Worm (Caenorhabditis elegans) whole organism, L3 larva: ENCODE measurements around the gene oac-42.

Experiments
- ZK546.5 ChIP-seq: sonication (generic microtip); optimal IDR thresholded peaks from 2 replicates; lab custom pipeline; 2017; ENCODE audit warnings: missing biosample characterization, missing genetic modification characterization
- ama-1 ChIP-seq: fragments of 150-350 bp; optimal IDR thresholded peaks from 2 replicates; lab custom pipeline; 2018
- ceh-9 ChIP-seq: sonication (generic microtip); optimal IDR thresholded peaks from 2 replicates; lab custom pipeline; 2018; ENCODE audit warnings: missing biosample characterization, missing genetic modification characterization
- elt-2 ChIP-seq: sonication (generic microtip); optimal IDR thresholded peaks from 2 replicates; lab custom pipeline; 2016; ENCODE audit warnings: missing genetic modification reagents, mild to moderate bottlenecking, missing genetic modification characterization, missing compliant biosample characterization
- elt-3 ChIP-seq, 3 experiments: fragments of 150-350 bp in 1 of 3; sonication (generic microtip) in 2 of 3; optimal IDR thresholded peaks; 2 replicates in 2 of 3; 4 replicates in 1 of 3; lab custom pipeline; 2014 to 2017; ENCODE audit warnings: missing biosample characterization in 3 of 3, missing genetic modification characterization in 3 of 3
- fos-1 ChIP-seq: fragments of 150-350 bp; optimal IDR thresholded peaks from 2 replicates; lab custom pipeline; 2014; ENCODE audit warnings: missing biosample characterization, missing genetic modification characterization
- lin-15B ChIP-seq: fragments of 150-350 bp; optimal IDR thresholded peaks from 2 replicates; lab custom pipeline; 2014; ENCODE audit warnings: missing biosample characterization, missing genetic modification characterization
- nfya-1 ChIP-seq: sonication (generic microtip); optimal IDR thresholded peaks from 2 replicates; lab custom pipeline; 2017; ENCODE audit warnings: missing genetic modification characterization, mild to moderate bottlenecking, missing compliant biosample characterization, antibody characterized with exemption, moderate library complexity; ENCODE audit not compliant: insufficient read depth
- nhr-11 ChIP-seq: fragments of 150-350 bp; optimal IDR thresholded peaks from 2 replicates; lab custom pipeline; 2014; ENCODE audit warnings: missing biosample characterization, missing genetic modification characterization
- nhr-77 ChIP-seq: fragments of 150-350 bp; optimal IDR thresholded peaks from 2 replicates; lab custom pipeline; 2014; ENCODE audit warnings: missing biosample characterization, missing genetic modification characterization
- pha-4 ChIP-seq: fragments of 150-350 bp; optimal IDR thresholded peaks from 2 replicates; lab custom pipeline; 2014; ENCODE audit warnings: missing biosample characterization, missing genetic modification reagents, missing genetic modification characterization
- skn-1 ChIP-seq: fragments of 150-350 bp; optimal IDR thresholded peaks from 2 replicates; lab custom pipeline; 2014; ENCODE audit warnings: missing biosample characterization, missing genetic modification characterization
- ztf-11 ChIP-seq: fragments of 150-350 bp; optimal IDR thresholded peaks from 2 replicates; lab custom pipeline; 2014; ENCODE audit warnings: missing biosample characterization, missing genetic modification characterization

ce11 chrV:15920273-15920672 is 35.7 kb upstream of the oac-42 start, which contains the start of gene F35E8.10:
- TF ChIP-seq ama-1 (lab: Kevin White, UChicago) (no peak), nhr-11 (tag; lab: Kevin White, UChicago) (no peak), pha-4 (tag; lab: Kevin White, UChicago) (no peak), nhr-77 (tag; lab: Kevin White, UChicago) (no peak), nfya-1 (tag; lab: Kevin White, UChicago) (no peak), ztf-11 (tag; lab: Kevin White, UChicago) (no peak), lin-15B (tag; lab: Kevin White, UChicago) (no peak), ceh-9 (tag; lab: Kevin White, UChicago) (no peak), elt-3 (tag; optimal IDR thresholded peaks at IDR 0.05; lab: Kevin White, UChicago) (no peak), elt-2 (tag; lab: Kevin White, UChicago) (no peak), ZK546.5 (tag; lab: Kevin White, UChicago) (no peak), fos-1 (tag; lab: Kevin White, UChicago) (no peak), skn-1 (tag; lab: Kevin White, UChicago) (no peak)
